Worm (Caenorhabditis elegans): ENCODE results near the gene C50F4.9.

C50F4.9 gene

DNA sequence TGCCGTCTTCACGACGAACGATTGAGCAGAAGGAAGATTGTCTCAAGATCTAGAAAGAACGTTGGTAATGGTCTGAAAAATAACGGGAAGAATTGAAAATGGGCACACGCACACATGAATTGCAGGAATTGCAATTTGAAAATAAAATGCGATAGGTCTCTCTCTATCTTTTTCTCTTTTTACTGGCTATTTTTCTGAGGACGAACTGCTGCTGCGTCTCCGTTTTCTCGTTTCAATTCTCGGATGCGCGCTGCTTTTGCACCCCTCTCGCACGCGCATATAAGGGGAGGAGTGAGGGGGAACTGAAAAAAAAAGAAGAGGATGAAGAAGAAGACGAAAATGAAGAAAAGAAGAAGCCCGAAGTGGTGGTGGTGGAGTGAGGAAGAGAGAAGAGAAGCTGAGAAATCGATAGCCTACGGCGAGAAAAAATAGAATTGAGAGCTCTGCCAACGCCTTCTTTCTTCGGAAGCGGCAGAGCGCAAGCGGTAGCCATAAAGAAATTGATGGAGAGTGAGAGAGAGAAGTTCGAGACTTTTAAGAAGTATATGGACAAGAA is 37.7 kb upstream of the C50F4.9 start, which contains the start of gene rgef-1:
TSS of gene rgef-1 (minus strand) at position 51 of the 556 bp plus-strand sequence.
- TF ChIP-seq sem-4 (tag; optimal IDR thresholded peaks at IDR 0.05) (peak; percentile 32), nhr-12 (tag; optimal IDR thresholded peaks at IDR 0.05) (no peak), nhr-11 (tag; optimal IDR thresholded peaks at IDR 0.05) (no peak), sma-3 (GFP tag; optimal IDR thresholded peaks at IDR 0.05) (no peak), gmeb-1 (tag; optimal IDR thresholded peaks at IDR 0.05) (no peak), ama-1 (optimal IDR thresholded peaks at IDR 0.05) (no peak), unc-39 (tag; optimal IDR thresholded peaks at IDR 0.05) (no peak), Y55F3AM.14 (GFP tag; optimal IDR thresholded peaks at IDR 0.05) (peak; percentile 53), unc-62 (GFP tag; optimal IDR thresholded peaks at IDR 0.05) (no peak), ZK546.5 (tag; optimal IDR thresholded peaks at IDR 0.05) (no peak), C34F6.9 (tag; optimal IDR thresholded peaks at IDR 0.05) (peak; percentile 91), crh-2 (tag; optimal IDR thresholded peaks at IDR 0.05) (peak; percentile 76), nhr-21 (tag; optimal IDR thresholded peaks at IDR 0.05) (no peak), lin-39 (tag; optimal IDR thresholded peaks at IDR 0.05) (no peak), nhr-237 (tag; optimal IDR thresholded peaks at IDR 0.05) (no peak), R02D3.7 (tag; optimal IDR thresholded peaks at IDR 0.05) (no peak), lin-13 (GFP tag; optimal IDR thresholded peaks at IDR 0.05) (peak; percentile 50), ceh-16 (tag; optimal IDR thresholded peaks at IDR 0.05) (no peak), aly-2 (tag; optimal IDR thresholded peaks at IDR 0.05) (no peak), egl-27 (tag; optimal IDR thresholded peaks at IDR 0.05) (no peak), ztf-4 (tag; optimal IDR thresholded peaks at IDR 0.05) (no peak), mab-5 (tag; optimal IDR thresholded peaks at IDR 0.05) (peak; percentile 59), mdl-1 (tag; optimal IDR thresholded peaks at IDR 0.05) (peak; percentile 47 to 78), nhr-129 (tag; optimal IDR thresholded peaks at IDR 0.05) (peak; percentile 56), ztf-1 (GFP tag; conservative IDR thresholded peaks at IDR 0.05) (no peak), nhr-25 (tag; optimal IDR thresholded peaks at IDR 0.05) (no peak), blmp-1 (tag; optimal IDR thresholded peaks at IDR 0.05; ENCODE audit: insufficient read depth) (no peak), elt-3 (tag; optimal IDR thresholded peaks at IDR 0.05) (no peak), nhr-23 (tag; optimal IDR thresholded peaks at IDR 0.05) (no peak), unc-55 (GFP tag; optimal IDR thresholded peaks at IDR 0.05) (peak; percentile 94), nhr-77 (tag; optimal IDR thresholded peaks at IDR 0.05) (no peak), lin-11 (tag; optimal IDR thresholded peaks at IDR 0.05) (peak; percentile 59), F13H6.1 (tag; optimal IDR thresholded peaks at IDR 0.05) (peak; percentile 81), alr-1 (tag; optimal IDR thresholded peaks at IDR 0.05) (no peak), nhr-6 (tag; optimal IDR thresholded peaks at IDR 0.05) (no peak), nhr-10 (tag; optimal IDR thresholded peaks at IDR 0.05) (no peak), elt-1 (tag; optimal IDR thresholded peaks at IDR 0.05) (no peak), ceh-82 (tag; optimal IDR thresholded peaks at IDR 0.05) (no peak), lsy-2 (tag; optimal IDR thresholded peaks at IDR 0.05) (peak; percentile 33 to 66), dmd-4 (tag; optimal IDR thresholded peaks at IDR 0.05) (no peak), peb-1 (tag; optimal IDR thresholded peaks at IDR 0.05) (no peak), zag-1 (tag; optimal IDR thresholded peaks at IDR 0.05) (peak; percentile 85), sma-9 (GFP tag; optimal IDR thresholded peaks at IDR 0.05) (peak; percentile 28), sma-9 (tag; optimal IDR thresholded peaks at IDR 0.05) (no peak), skn-1 (tag; optimal IDR thresholded peaks at IDR 0.05) (no peak), ztf-11 (tag; optimal IDR thresholded peaks at IDR 0.05) (no peak), fos-1 (tag; optimal IDR thresholded peaks at IDR 0.05) (peak; percentile 17), mbf-1 (tag; optimal IDR thresholded peaks at IDR 0.05) (no peak), snpc-4 (tag; optimal IDR thresholded peaks at IDR 0.05) (no peak)

Data from whole organism, L2 larva.